Worm (Caenorhabditis elegans) whole organism, L1 larva: ENCODE results near the gene ife-4.

ENCODE experiments used
- C04F5.9 ChIP-seq: sonication (generic microtip); optimal IDR thresholded peaks from 2 replicates; lab custom pipeline; 2016; ENCODE audit warnings: missing genetic modification characterization, missing compliant biosample characterization
- C16A3.4 ChIP-seq: fragments of 150-350 bp; optimal IDR thresholded peaks from 2 replicates; lab custom pipeline; 2014; ENCODE audit warnings: missing biosample characterization, missing genetic modification characterization
- C34B4.2 ChIP-seq: sonication (generic microtip); optimal IDR thresholded peaks from 2 replicates; lab custom pipeline; 2017; ENCODE audit warnings: mild to moderate bottlenecking, missing genetic modification characterization, missing compliant biosample characterization
- Y116A8C.19 ChIP-seq: sonication (generic microtip); optimal IDR thresholded peaks from 2 replicates; lab custom pipeline; 2016; ENCODE audit warnings: missing compliant biosample characterization, missing genetic modification characterization, borderline replicate concordance
- aha-1 ChIP-seq: fragments of 150-350 bp; optimal IDR thresholded peaks from 2 replicates; lab custom pipeline; 2014; ENCODE audit warnings: missing biosample characterization, missing genetic modification characterization
- alr-1 ChIP-seq: fragments of 200-800 bp; sonication (Bioruptor generic); optimal IDR thresholded peaks from 2 replicates; lab custom pipeline; 2018; ENCODE audit warnings: borderline replicate concordance, mild to moderate bottlenecking, missing genetic modification characterization, missing compliant biosample characterization
- ama-1 ChIP-seq: fragments of 150-350 bp; optimal IDR thresholded peaks from 2 replicates; lab custom pipeline; 2014
- blmp-1 ChIP-seq: fragments of 150-350 bp; optimal IDR thresholded peaks from 2 replicates; lab custom pipeline; 2014; ENCODE audit warnings: missing biosample characterization, missing genetic modification characterization
- ceh-8 ChIP-seq: fragments of 200-800 bp; sonication (Bioruptor generic); optimal IDR thresholded peaks from 2 replicates; lab custom pipeline; 2018; ENCODE audit warnings: mild to moderate bottlenecking, missing genetic modification characterization, moderate library complexity, missing compliant biosample characterization
- ceh-82 ChIP-seq, 3 experiments: fragments of 150-350 bp in 1 of 3; sonication (generic microtip) in 2 of 3; optimal IDR thresholded peaks; 2 replicates each; lab custom pipeline; 2014 to 2017; ENCODE audit warnings: missing biosample characterization in 3 of 3, missing genetic modification characterization in 3 of 3
- ceh-88 ChIP-seq: fragments of 200-800 bp; sonication (Bioruptor generic); IDR thresholded peaks from 2 replicates; pipeline ENCODE4 v1.3.6; 2022; ENCODE audit warnings: missing genetic modification characterization, missing compliant biosample characterization
- ceh-90 ChIP-seq: sonication (generic microtip); optimal IDR thresholded peaks from 2 replicates; lab custom pipeline; 2016; ENCODE audit warnings: missing genetic modification characterization, missing compliant biosample characterization
- ces-1 ChIP-seq: fragments of 150-350 bp; optimal IDR thresholded peaks from 2 replicates; lab custom pipeline; 2014; ENCODE audit warnings: missing biosample characterization, missing genetic modification reagents, missing genetic modification characterization
- dsc-1 ChIP-seq: sonication (generic microtip); optimal IDR thresholded peaks from 2 replicates; lab custom pipeline; 2016; ENCODE audit warnings: mild to moderate bottlenecking, missing genetic modification characterization, missing compliant biosample characterization
- efl-3 ChIP-seq: fragments of 200-800 bp; sonication (Bioruptor generic); optimal IDR thresholded peaks from 2 replicates; lab custom pipeline; 2018; ENCODE audit warnings: mild to moderate bottlenecking, missing genetic modification characterization, missing compliant biosample characterization
- egl-27 ChIP-seq, 2 experiments: fragments of 150-350 bp in 1 of 2; sonication (generic microtip); optimal IDR thresholded peaks; 3 replicates each; lab custom pipeline; 2017 to 2018; ENCODE audit warnings: missing biosample characterization in 2 of 2, missing genetic modification characterization in 2 of 2, missing genetic modification reagents in 2 of 2
- elt-2 ChIP-seq: sonication (generic microtip); optimal IDR thresholded peaks from 2 replicates; lab custom pipeline; 2016; ENCODE audit warnings: missing genetic modification characterization, mild to moderate bottlenecking, inconsistent platforms, missing compliant biosample characterization, missing genetic modification reagents
- ets-5 ChIP-seq: fragments of 200-800 bp; sonication (Bioruptor generic); IDR thresholded peaks from 2 replicates; pipeline ENCODE4 v1.3.6; 2022; ENCODE audit warnings: missing genetic modification characterization, missing compliant biosample characterization
- hlh-4 ChIP-seq: sonication (generic microtip); optimal IDR thresholded peaks from 2 replicates; lab custom pipeline; 2016; ENCODE audit warnings: mild to moderate bottlenecking, missing genetic modification characterization, missing compliant biosample characterization
- irx-1 ChIP-seq: sonication (generic microtip); optimal IDR thresholded peaks from 2 replicates; lab custom pipeline; 2016; ENCODE audit warnings: missing genetic modification characterization, missing compliant biosample characterization
- jun-1 ChIP-seq: fragments of 150-350 bp; optimal IDR thresholded peaks from 2 replicates; lab custom pipeline; 2014; ENCODE audit warnings: missing biosample characterization, missing genetic modification reagents, missing genetic modification characterization
- lin-13 ChIP-seq: fragments of 150-350 bp; optimal IDR thresholded peaks from 2 replicates; lab custom pipeline; 2014; ENCODE audit warnings: missing biosample characterization, missing genetic modification reagents, missing genetic modification characterization
- lin-14 ChIP-seq: fragments of 200-800 bp; sonication (Bioruptor generic); optimal IDR thresholded peaks from 2 replicates; lab custom pipeline; 2018; ENCODE audit warnings: mild to moderate bottlenecking, missing genetic modification characterization, moderate library complexity, missing compliant biosample characterization
- lin-15B ChIP-seq: fragments of 150-350 bp; sonication (generic microtip); optimal IDR thresholded peaks from 3 replicates; lab custom pipeline; 2014; ENCODE audit warnings: missing biosample characterization, missing genetic modification characterization
- lin-35 ChIP-seq, 2 experiments: fragments of 150-350 bp; optimal IDR thresholded peaks; 2 replicates each; lab custom pipeline; 2014; ENCODE audit warnings: missing biosample characterization in 2 of 2, missing genetic modification characterization in 2 of 2, missing genetic modification reagents in 2 of 2
- lir-3 ChIP-seq: sonication (generic microtip); optimal IDR thresholded peaks from 2 replicates; lab custom pipeline; 2016; ENCODE audit warnings: mild to moderate bottlenecking, missing genetic modification characterization, moderate library complexity, missing compliant biosample characterization; ENCODE audit not compliant: poor library complexity
- mab-9 ChIP-seq: fragments of 200-800 bp; sonication (Bioruptor generic); IDR thresholded peaks from 2 replicates; pipeline ENCODE4 v1.3.6; 2022; ENCODE audit warnings: missing genetic modification reagents, missing genetic modification characterization, missing compliant biosample characterization
- mdl-1 ChIP-seq, 2 experiments: fragments of 150-350 bp; optimal IDR thresholded peaks; 2 replicates each; lab custom pipeline; 2014 to 2017; ENCODE audit warnings: missing biosample characterization in 2 of 2, missing genetic modification characterization in 2 of 2, inconsistent platforms in 1 of 2
- mef-2 ChIP-seq: fragments of 150-350 bp; optimal IDR thresholded peaks from 2 replicates; lab custom pipeline; 2014; ENCODE audit warnings: missing biosample characterization, missing genetic modification characterization
- mep-1 ChIP-seq: fragments of 150-350 bp; optimal IDR thresholded peaks from 2 replicates; lab custom pipeline; 2014; ENCODE audit warnings: missing biosample characterization, missing genetic modification characterization
- nhr-28 ChIP-seq: fragments of 150-350 bp; optimal IDR thresholded peaks from 2 replicates; lab custom pipeline; 2014; ENCODE audit warnings: missing biosample characterization, missing genetic modification characterization
- nhr-47 ChIP-seq: sonication (generic microtip); optimal IDR thresholded peaks from 2 replicates; lab custom pipeline; 2016; ENCODE audit warnings: mild to moderate bottlenecking, missing genetic modification characterization, moderate library complexity, missing compliant biosample characterization
- nhr-71 ChIP-seq: sonication (generic microtip); optimal IDR thresholded peaks from 2 replicates; lab custom pipeline; 2016; ENCODE audit warnings: mild to moderate bottlenecking, missing genetic modification characterization, moderate library complexity, missing compliant biosample characterization
- nhr-76 ChIP-seq: sonication (generic microtip); optimal IDR thresholded peaks from 2 replicates; lab custom pipeline; 2017; ENCODE audit warnings: missing biosample characterization, missing genetic modification characterization
- nhr-90 ChIP-seq: sonication (generic microtip); optimal IDR thresholded peaks from 2 replicates; lab custom pipeline; 2016; ENCODE audit warnings: mild to moderate bottlenecking, missing genetic modification characterization, missing compliant biosample characterization; ENCODE audit not compliant: poor library complexity
- pag-3 ChIP-seq: sonication (generic microtip); optimal IDR thresholded peaks from 2 replicates; lab custom pipeline; 2017; ENCODE audit warnings: missing genetic modification characterization, mild to moderate bottlenecking, missing compliant biosample characterization, antibody characterized with exemption, borderline replicate concordance; ENCODE audit not compliant: insufficient read depth
- pax-3 ChIP-seq: fragments of 200-800 bp; sonication (Bioruptor generic); optimal IDR thresholded peaks from 2 replicates; lab custom pipeline; 2018; ENCODE audit warnings: mild to moderate bottlenecking, missing genetic modification characterization, moderate library complexity, missing compliant biosample characterization
- rnt-1 ChIP-seq: sonication (generic microtip); optimal IDR thresholded peaks from 2 replicates; lab custom pipeline; 2016; ENCODE audit warnings: mild to moderate bottlenecking, missing genetic modification characterization, moderate library complexity, missing compliant biosample characterization
- snpc-4 ChIP-seq: fragments of 150-350 bp; optimal IDR thresholded peaks from 2 replicates; lab custom pipeline; 2014; ENCODE audit warnings: missing biosample characterization, missing genetic modification characterization
- snu-23 ChIP-seq: sonication (generic microtip); optimal IDR thresholded peaks from 2 replicates; lab custom pipeline; 2016; ENCODE audit warnings: missing genetic modification characterization, missing compliant biosample characterization
- sup-37 ChIP-seq: fragments of 200-800 bp; sonication (Bioruptor generic); optimal IDR thresholded peaks from 2 replicates; lab custom pipeline; 2018; ENCODE audit warnings: mild to moderate bottlenecking, missing genetic modification characterization, missing compliant biosample characterization
- swsn-7 ChIP-seq: sonication (generic microtip); optimal IDR thresholded peaks from 2 replicates; lab custom pipeline; 2016; ENCODE audit warnings: missing genetic modification characterization, missing compliant biosample characterization
- unc-130 ChIP-seq: fragments of 150-350 bp; optimal IDR thresholded peaks from 2 replicates; lab custom pipeline; 2017; ENCODE audit warnings: missing biosample characterization, missing genetic modification characterization, inconsistent platforms
- unc-30 ChIP-seq: sonication (generic microtip); optimal IDR thresholded peaks from 2 replicates; lab custom pipeline; 2017; ENCODE audit warnings: missing biosample characterization, missing genetic modification characterization
- unc-62 ChIP-seq: fragments of 150-350 bp; optimal IDR thresholded peaks from 2 replicates; lab custom pipeline; 2014; ENCODE audit warnings: missing biosample characterization, missing genetic modification reagents, missing genetic modification characterization
- unc-86 ChIP-seq: sonication (generic microtip); optimal IDR thresholded peaks from 2 replicates; lab custom pipeline; 2016; ENCODE audit warnings: missing genetic modification characterization, missing compliant biosample characterization
- unc-98 ChIP-seq: fragments of 200-800 bp; sonication (Bioruptor generic); IDR thresholded peaks from 2 replicates; pipeline ENCODE4 v1.3.6; 2022; ENCODE audit warnings: missing genetic modification characterization, missing compliant biosample characterization
- vab-15 ChIP-seq: sonication (generic microtip); optimal IDR thresholded peaks from 2 replicates; lab custom pipeline; 2017; ENCODE audit warnings: missing genotype, mild to moderate bottlenecking, missing genetic modification characterization, missing compliant biosample characterization
- xbp-1 ChIP-seq: sonication (generic microtip); optimal IDR thresholded peaks from 2 replicates; lab custom pipeline; 2016; ENCODE audit warnings: missing genetic modification characterization, missing compliant biosample characterization
- zag-1 ChIP-seq: fragments of 150-350 bp; optimal IDR thresholded peaks from 2 replicates; lab custom pipeline; 2014; ENCODE audit warnings: missing biosample characterization, missing genetic modification characterization
- zip-4 ChIP-seq: fragments of 200-800 bp; sonication (Bioruptor generic); optimal IDR thresholded peaks from 2 replicates; lab custom pipeline; 2018; ENCODE audit warnings: mild to moderate bottlenecking, missing genetic modification characterization, moderate library complexity, missing compliant biosample characterization
- ztf-11 ChIP-seq, 2 experiments: sonication (generic microtip); optimal IDR thresholded peaks; 2 replicates each; lab custom pipeline; 2016 to 2017; ENCODE audit warnings: missing genetic modification characterization in 2 of 2, missing biosample characterization in 1 of 2, missing compliant biosample characterization in 1 of 2
- ztf-4 ChIP-seq: fragments of 150-350 bp; optimal IDR thresholded peaks from 2 replicates; lab custom pipeline; 2014; ENCODE audit warnings: missing biosample characterization, missing genetic modification characterization

The ife-4 gene

ce11 chrX:1093154-1093553 is 10.9 kb upstream of the ife-4 start (continued):
- TF ChIP-seq unc-130 (tag; lab: Kevin White, UChicago) = peak; percentile 78
- peak; percentile 56 for TF ChIP-seq vab-15 (tag; lab: Kevin White, UChicago)
- TF ChIP-seq alr-1 (tag; lab: Kevin White, UChicago) = no peak
- peak; percentile 62 for TF ChIP-seq elt-2
- peak; percentile 97 for TF ChIP-seq snu-23 (GFP tag; lab: Kevin White, UChicago)
- peak; percentile 74 for TF ChIP-seq ceh-88 (GFP tag; lab: Robert Waterston, UW)
- peak; percentile 91 for TF ChIP-seq dsc-1 (tag; lab: Kevin White, UChicago)
- TF ChIP-seq unc-98 (GFP tag; lab: Robert Waterston, UW) = no peak
- TF ChIP-seq pax-3 = peak; percentile 64
- peak; percentile 66 for TF ChIP-seq mab-9 (GFP tag; lab: Robert Waterston, UW)
- peak; percentile 80 for TF ChIP-seq nhr-90 (tag; lab: Kevin White, UChicago)
- peak; percentile 99 for TF ChIP-seq lin-14 (GFP tag; lab: Kevin White, UChicago)
- TF ChIP-seq irx-1 (tag; lab: Kevin White, UChicago) = peak; percentile 85
- TF ChIP-seq lir-3 (tag; lab: Kevin White, UChicago) = peak; percentile 70
- peak; percentile 98 for TF ChIP-seq nhr-71
- peak; percentile 43 for TF ChIP-seq aha-1 (tag; lab: Kevin White, UChicago)
- TF ChIP-seq mep-1 = peak; percentile 95
- peak; percentile 81 for TF ChIP-seq unc-86
- TF ChIP-seq egl-27 (tag; optimal IDR thresholded peaks at IDR 0.05; lab: Kevin White, UChicago) = peak; percentile 80 to 92
- TF ChIP-seq Y116A8C.19 = no peak
- no peak for TF ChIP-seq hlh-4 (tag; lab: Kevin White, UChicago)
- peak in 1 of 2 experiments; percentile 49 for TF ChIP-seq ztf-11 (tag; optimal IDR thresholded peaks at IDR 0.05; lab: Kevin White, UChicago)
- peak; percentile 22 for TF ChIP-seq mef-2 (tag; lab: Kevin White, UChicago)
- peak; percentile 80 to 98 for TF ChIP-seq mdl-1 (tag; optimal IDR thresholded peaks at IDR 0.05; lab: Kevin White, UChicago)
- TF ChIP-seq nhr-76 (tag; lab: Kevin White, UChicago) = no peak
- TF ChIP-seq zip-4 (GFP tag; lab: Kevin White, UChicago) = peak; percentile 19
- TF ChIP-seq unc-30 (tag; lab: Kevin White, UChicago) = no peak
- peak; percentile 89 for TF ChIP-seq jun-1 (tag; lab: Kevin White, UChicago)
- TF ChIP-seq unc-62 (GFP tag; lab: Kevin White, UChicago) = no peak
- TF ChIP-seq swsn-7 = peak; percentile 93
- TF ChIP-seq snpc-4 = peak; percentile 49
- peak; percentile 63 for TF ChIP-seq C04F5.9 (tag; lab: Kevin White, UChicago)
- TF ChIP-seq blmp-1 (tag; lab: Kevin White, UChicago) = peak; percentile 96
- no peak for TF ChIP-seq ceh-90 (tag; lab: Kevin White, UChicago)
- TF ChIP-seq efl-3 (GFP tag; lab: Kevin White, UChicago) = no peak
- TF ChIP-seq zag-1 (tag; lab: Kevin White, UChicago) = no peak
- peak; percentile 81 for TF ChIP-seq lin-13
- peak; percentile 81 to 93 (median 84) for TF ChIP-seq ceh-82 (tag; optimal IDR thresholded peaks at IDR 0.05; lab: Kevin White, UChicago)
- TF ChIP-seq ces-1 (GFP tag; lab: Kevin White, UChicago) = no peak
- TF ChIP-seq xbp-1 (tag; lab: Kevin White, UChicago) = peak; percentile 80
- no peak for TF ChIP-seq ama-1
- TF ChIP-seq C34B4.2 (tag; lab: Kevin White, UChicago) = no peak
- peak; percentile 90 for TF ChIP-seq nhr-47 (tag; lab: Kevin White, UChicago)
- peak; percentile 92 for TF ChIP-seq ztf-4
- peak; percentile 89 for TF ChIP-seq rnt-1 (tag; lab: Kevin White, UChicago)
- TF ChIP-seq lin-35 (GFP tag; optimal IDR thresholded peaks at IDR 0.05; lab: Kevin White, UChicago) = peak; percentile 60 to 88
- peak; percentile 92 for TF ChIP-seq C16A3.4 (tag; lab: Kevin White, UChicago)
- TF ChIP-seq nhr-28 (tag; lab: Kevin White, UChicago) = peak; percentile 41
- TF ChIP-seq ets-5 (GFP tag; lab: Robert Waterston, UW) = no peak
- TF ChIP-seq ceh-8 (GFP tag; lab: Kevin White, UChicago) = peak; percentile 69
- peak; percentile 51 for TF ChIP-seq pag-3 (tag; lab: Kevin White, UChicago)
- TF ChIP-seq sup-37 (GFP tag; lab: Kevin White, UChicago) = no peak
- TF ChIP-seq lin-15B (tag; lab: Kevin White, UChicago) = no peak
